Fruit fly (Drosophila melanogaster) Kc167 (cell line): Measurements from ENCODE around the gene Ttc1.

Source experiments
- Myc ChIP-seq: fragments of >200 bp; optimal IDR thresholded peaks from 2 replicates; lab custom pipeline; 2017; ENCODE audit warnings: missing external identifiers
- Sin3A ChIP-seq: fragments of >200 bp; optimal IDR thresholded peaks from 2 replicates; lab custom pipeline; 2018; ENCODE audit warnings: missing external identifiers
- h ChIP-seq: fragments of >200 bp; optimal IDR thresholded peaks from 3 replicates; lab custom pipeline; 2018; ENCODE audit warnings: missing external identifiers
- insv ChIP-seq: fragments of >200 bp; optimal IDR thresholded peaks from 3 replicates; lab custom pipeline; 2018; ENCODE audit warnings: missing external identifiers
- psq ChIP-seq: fragments of >200 bp; optimal IDR thresholded peaks from 2 replicates; lab custom pipeline; 2017; ENCODE audit warnings: missing external identifiers
- ttk ChIP-seq: sonication (Bioruptor generic); optimal IDR thresholded peaks from 2 replicates; lab custom pipeline; 2017; ENCODE audit warnings: missing external identifiers

Ttc1 gene

dm6 chr3R:16454192-16454591 lies 11.4 kb upstream of the Ttc1 start, which contains the start of gene CG10405:
TSS of gene CG10405 (plus strand) at chr3R:16454492.
- TF ChIP-seq ttk (lab: Kevin White, UChicago) (no peak), psq (lab: Kevin White, UChicago) (no peak), Myc (no peak), insv (lab: Kevin White, UChicago) (no peak), Sin3A (lab: Kevin White, UChicago) (no peak), h (lab: Kevin White, UChicago) (no peak)

- no peak for TF ChIP-seq h (lab: Kevin White, UChicago)
- TF ChIP-seq insv (lab: Kevin White, UChicago): no peak
Observed at dm6 chr3R:16453597-16453996, 10.8 kb upstream of the Ttc1 start, which contains the start of gene Pak3. TSS of gene Pak3 (minus strand) at chr3R:16453821.

- TF ChIP-seq h (lab: Kevin White, UChicago) (no peak), psq (lab: Kevin White, UChicago) (no peak), insv (lab: Kevin White, UChicago) (no peak), ttk (lab: Kevin White, UChicago) (no peak), Myc (no peak), Sin3A (lab: Kevin White, UChicago) (no peak)
Observed at dm6 chr3R:16452954-16453587, 10.3 kb upstream of the Ttc1 start.

dm6 chr3R:16449187-16449973 lies 6.6 kb upstream of the Ttc1 start:
- TF ChIP-seq ttk (lab: Kevin White, UChicago) (no peak), h (lab: Kevin White, UChicago) (no peak), insv (lab: Kevin White, UChicago) (no peak), Sin3A (lab: Kevin White, UChicago) (no peak), psq (lab: Kevin White, UChicago) (no peak), Myc (no peak)

dm6 chr3R:16448378-16449134 lies 5.7 kb upstream of the Ttc1 start:
- TF ChIP-seq ttk (lab: Kevin White, UChicago) (no peak), insv (lab: Kevin White, UChicago) (no peak), h (lab: Kevin White, UChicago) (no peak), psq (lab: Kevin White, UChicago) (no peak), Myc (no peak), Sin3A (lab: Kevin White, UChicago) (no peak)

- TF ChIP-seq psq (lab: Kevin White, UChicago): no peak
- TF ChIP-seq h (lab: Kevin White, UChicago): no peak
- TF ChIP-seq ttk (lab: Kevin White, UChicago): no peak
Observed at dm6 chr3R:16447448-16448045, 4.7 kb upstream of the Ttc1 start.

- TF ChIP-seq h (lab: Kevin White, UChicago): no peak
- TF ChIP-seq Sin3A (lab: Kevin White, UChicago): no peak
- no peak for TF ChIP-seq ttk (lab: Kevin White, UChicago)
- TF ChIP-seq insv (lab: Kevin White, UChicago): no peak
- TF ChIP-seq psq (lab: Kevin White, UChicago): no peak
- TF ChIP-seq Myc: no peak
Observed at dm6 chr3R:16446836-16447235, 4.0 kb upstream of the Ttc1 start.

- TF ChIP-seq h (lab: Kevin White, UChicago) (no peak), psq (lab: Kevin White, UChicago) (no peak), ttk (lab: Kevin White, UChicago) (no peak), insv (lab: Kevin White, UChicago) (no peak), Myc (no peak), Sin3A (lab: Kevin White, UChicago) (no peak)
Observed at dm6 chr3R:16441367-16441923, 1.4 kb downstream of the Ttc1 start, which contains the start of gene ema. TSS of gene ema (minus strand) at chr3R:16441661.

dm6 chr3R:16436374-16437037 lies 6.3 kb downstream of the Ttc1 start, which contains the start of gene mRpS33:
TSS of gene mRpS33 (minus strand) at chr3R:16436597.
- TF ChIP-seq h (lab: Kevin White, UChicago) (no peak), psq (lab: Kevin White, UChicago) (no peak), Myc (no peak)

dm6 chr3R:16434599-16434998 lies 8.2 kb downstream of the Ttc1 start, which contains the start of gene CG14881:
TSS of gene CG14881 (plus strand) at chr3R:16434899.
- TF ChIP-seq psq (lab: Kevin White, UChicago): no peak
- no peak for TF ChIP-seq h (lab: Kevin White, UChicago)
- TF ChIP-seq insv (lab: Kevin White, UChicago): no peak
- TF ChIP-seq ttk (lab: Kevin White, UChicago): no peak
- no peak for TF ChIP-seq Myc
- no peak for TF ChIP-seq Sin3A (lab: Kevin White, UChicago)
